Worm (Caenorhabditis elegans) whole organism, L2 larva: ENCODE measurements around the gene ZK721.4.

ENCODE experiments used
- F13H6.1 ChIP-seq: sonication (generic microtip); optimal IDR thresholded peaks from 2 replicates; lab custom pipeline; 2016; ENCODE audit warnings: missing genetic modification characterization, missing compliant biosample characterization
- R02D3.7 ChIP-seq: fragments of 150-350 bp; optimal IDR thresholded peaks from 2 replicates; lab custom pipeline; 2014; ENCODE audit warnings: missing biosample characterization, missing genetic modification characterization
- Y55F3AM.14 ChIP-seq: fragments of 200-800 bp; sonication (Bioruptor generic); optimal IDR thresholded peaks from 2 replicates; lab custom pipeline; 2018; ENCODE audit warnings: mild to moderate bottlenecking, missing genetic modification characterization, missing compliant biosample characterization
- ZK546.5 ChIP-seq: sonication (generic microtip); optimal IDR thresholded peaks from 2 replicates; lab custom pipeline; 2017; ENCODE audit warnings: missing biosample characterization, missing genetic modification characterization
- alr-1 ChIP-seq: fragments of 150-350 bp; optimal IDR thresholded peaks from 2 replicates; lab custom pipeline; 2014; ENCODE audit warnings: missing biosample characterization, missing genetic modification characterization
- ama-1 ChIP-seq: fragments of 150-350 bp; optimal IDR thresholded peaks from 2 replicates; lab custom pipeline; 2018; ENCODE audit warnings: inconsistent platforms
- blmp-1 ChIP-seq: sonication (generic microtip); optimal IDR thresholded peaks from 2 replicates; lab custom pipeline; 2017; ENCODE audit warnings: missing genetic modification characterization, mild to moderate bottlenecking, missing compliant biosample characterization, antibody characterized with exemption, moderate library complexity; ENCODE audit not compliant: insufficient read depth
- ceh-16 ChIP-seq: fragments of 150-350 bp; optimal IDR thresholded peaks from 2 replicates; lab custom pipeline; 2014; ENCODE audit warnings: missing biosample characterization, missing genetic modification characterization
- ceh-82 ChIP-seq: fragments of 150-350 bp; optimal IDR thresholded peaks from 2 replicates; lab custom pipeline; 2014; ENCODE audit warnings: missing biosample characterization, missing genetic modification characterization
- crh-2 ChIP-seq: sonication (generic microtip); optimal IDR thresholded peaks from 2 replicates; lab custom pipeline; 2017; ENCODE audit warnings: missing biosample characterization, missing genetic modification characterization
- egl-27 ChIP-seq: sonication (generic microtip); optimal IDR thresholded peaks from 3 replicates; lab custom pipeline; 2017; ENCODE audit warnings: missing biosample characterization, missing genetic modification reagents, missing genetic modification characterization
- elt-1 ChIP-seq: fragments of 150-350 bp; optimal IDR thresholded peaks from 2 replicates; lab custom pipeline; 2014; ENCODE audit warnings: missing biosample characterization, missing genetic modification characterization
- elt-3 ChIP-seq: sonication (generic microtip); optimal IDR thresholded peaks from 2 replicates; lab custom pipeline; 2017; ENCODE audit warnings: missing biosample characterization, missing genetic modification characterization
- fos-1 ChIP-seq: fragments of 150-350 bp; optimal IDR thresholded peaks from 2 replicates; lab custom pipeline; 2014; ENCODE audit warnings: missing biosample characterization, missing genetic modification characterization
- lin-13 ChIP-seq: fragments of 150-350 bp; optimal IDR thresholded peaks from 2 replicates; lab custom pipeline; 2014; ENCODE audit warnings: missing biosample characterization, missing genetic modification reagents, missing genetic modification characterization
- lin-39 ChIP-seq: fragments of 150-350 bp; optimal IDR thresholded peaks from 2 replicates; lab custom pipeline; 2014; ENCODE audit warnings: missing biosample characterization, missing genetic modification reagents, missing genetic modification characterization
- mab-5 ChIP-seq: fragments of 150-350 bp; optimal IDR thresholded peaks from 2 replicates; lab custom pipeline; 2014; ENCODE audit warnings: missing biosample characterization, missing genetic modification characterization
- mbf-1 ChIP-seq: sonication (generic microtip); optimal IDR thresholded peaks from 2 replicates; lab custom pipeline; 2017; ENCODE audit warnings: missing biosample characterization, missing genetic modification characterization
- nhr-11 ChIP-seq: fragments of 150-350 bp; optimal IDR thresholded peaks from 2 replicates; lab custom pipeline; 2014; ENCODE audit warnings: missing biosample characterization, missing genetic modification characterization
- nhr-12 ChIP-seq: fragments of 150-350 bp; optimal IDR thresholded peaks from 2 replicates; lab custom pipeline; 2014; ENCODE audit warnings: missing biosample characterization, missing genetic modification characterization
- nhr-21 ChIP-seq: fragments of 150-350 bp; optimal IDR thresholded peaks from 2 replicates; lab custom pipeline; 2014; ENCODE audit warnings: missing biosample characterization, missing genetic modification characterization
- nhr-23 ChIP-seq: fragments of 150-350 bp; optimal IDR thresholded peaks from 2 replicates; lab custom pipeline; 2014; ENCODE audit warnings: missing biosample characterization, missing genetic modification reagents, missing genetic modification characterization
- nhr-237 ChIP-seq: fragments of 150-350 bp; optimal IDR thresholded peaks from 2 replicates; lab custom pipeline; 2014; ENCODE audit warnings: missing biosample characterization, missing genetic modification characterization
- nhr-25 ChIP-seq: fragments of 150-350 bp; sonication (generic microtip); optimal IDR thresholded peaks from 3 replicates; lab custom pipeline; 2014; ENCODE audit warnings: missing biosample characterization, missing genetic modification characterization
- nhr-6 ChIP-seq: fragments of 150-350 bp; optimal IDR thresholded peaks from 2 replicates; lab custom pipeline; 2014; ENCODE audit warnings: missing biosample characterization, missing genetic modification characterization
- nhr-77 ChIP-seq: fragments of 150-350 bp; optimal IDR thresholded peaks from 2 replicates; lab custom pipeline; 2014; ENCODE audit warnings: missing biosample characterization, missing genetic modification characterization
- sem-4 ChIP-seq: fragments of 150-350 bp; optimal IDR thresholded peaks from 2 replicates; lab custom pipeline; 2014; ENCODE audit warnings: missing biosample characterization, missing genetic modification reagents, missing genetic modification characterization
- sma-3 ChIP-seq: sonication (generic microtip); optimal IDR thresholded peaks from 2 replicates; lab custom pipeline; 2016; ENCODE audit warnings: missing genetic modification reagents, missing genetic modification characterization, missing compliant biosample characterization
- snpc-4 ChIP-seq: fragments of 150-350 bp; optimal IDR thresholded peaks from 2 replicates; lab custom pipeline; 2014; ENCODE audit warnings: missing biosample characterization, missing genetic modification characterization
- unc-39 ChIP-seq: fragments of 150-350 bp; optimal IDR thresholded peaks from 2 replicates; lab custom pipeline; 2014; ENCODE audit warnings: missing biosample characterization, missing genetic modification characterization
- unc-55 ChIP-seq: fragments of 150-350 bp; sonication (generic microtip); optimal IDR thresholded peaks from 3 replicates; lab custom pipeline; 2014; ENCODE audit warnings: missing biosample characterization, missing genetic modification reagents, missing genetic modification characterization
- zag-1 ChIP-seq: fragments of 150-350 bp; optimal IDR thresholded peaks from 2 replicates; lab custom pipeline; 2014; ENCODE audit warnings: missing biosample characterization, missing genetic modification characterization
- ztf-11 ChIP-seq: sonication (generic microtip); optimal IDR thresholded peaks from 2 replicates; lab custom pipeline; 2017; ENCODE audit warnings: missing biosample characterization, missing genetic modification characterization

Gene ZK721.4

ce11 chrX:8810908-8811307, 32.2 kb downstream of the ZK721.4 start, which contains the start of gene R04E5.9 (continued):
- TF ChIP-seq nhr-23 (tag; lab: Kevin White, UChicago) = no peak
- TF ChIP-seq sem-4 (tag; lab: Kevin White, UChicago) = peak; percentile 81
- TF ChIP-seq nhr-11 (tag; lab: Kevin White, UChicago) = no peak
- TF ChIP-seq fos-1 (tag; lab: Kevin White, UChicago) = peak; percentile 92
- TF ChIP-seq unc-39 (tag; lab: Kevin White, UChicago) = no peak
- no peak for TF ChIP-seq R02D3.7 (tag; lab: Kevin White, UChicago)
- peak; percentile 92 for TF ChIP-seq F13H6.1 (tag; lab: Kevin White, UChicago)
- TF ChIP-seq nhr-6 (tag; lab: Kevin White, UChicago) = peak; percentile 42
- no peak for TF ChIP-seq mbf-1 (tag; lab: Kevin White, UChicago)
- TF ChIP-seq zag-1 (tag; lab: Kevin White, UChicago) = peak; percentile 77
- TF ChIP-seq lin-39 (tag; lab: Kevin White, UChicago) = no peak
- TF ChIP-seq ceh-16 (tag; lab: Kevin White, UChicago) = no peak
- TF ChIP-seq sma-3 (GFP tag; lab: Kevin White, UChicago) = peak; percentile 72
- TF ChIP-seq ztf-11 (tag; lab: Kevin White, UChicago) = no peak
- peak; percentile 80 for TF ChIP-seq Y55F3AM.14 (GFP tag; lab: Kevin White, UChicago)
- no peak for TF ChIP-seq ZK546.5 (tag; lab: Kevin White, UChicago)
- peak; percentile 48 for TF ChIP-seq mab-5 (tag; lab: Kevin White, UChicago)
- peak; percentile 83 for TF ChIP-seq lin-13 (GFP tag; lab: Kevin White, UChicago)
- TF ChIP-seq unc-55 (GFP tag; lab: Kevin White, UChicago) = peak; percentile 96
- peak; percentile 33 for TF ChIP-seq ceh-82 (tag; lab: Kevin White, UChicago)
- no peak for TF ChIP-seq alr-1
- TF ChIP-seq nhr-25 (tag; lab: Kevin White, UChicago) = peak; percentile 64
- no peak for TF ChIP-seq nhr-12 (tag; lab: Kevin White, UChicago)
- peak; percentile 7 for TF ChIP-seq ama-1 (lab: Kevin White, UChicago)
- peak; percentile 26 for TF ChIP-seq snpc-4
- no peak for TF ChIP-seq elt-3 (tag; lab: Kevin White, UChicago)
- peak; percentile 9 for TF ChIP-seq nhr-77 (tag; lab: Kevin White, UChicago)
- peak; percentile 86 for TF ChIP-seq egl-27 (tag; lab: Kevin White, UChicago)
- TF ChIP-seq, all 48 proteins: peak for 28

- TF ChIP-seq crh-2 (tag; lab: Kevin White, UChicago) = peak; percentile 53
- peak; percentile 82 for TF ChIP-seq fos-1 (tag; lab: Kevin White, UChicago)
- no peak for TF ChIP-seq nhr-77 (tag; lab: Kevin White, UChicago)
- no peak for TF ChIP-seq blmp-1 (tag; lab: Kevin White, UChicago)
Observed at ce11 chrX:8811916-8812315, 33.3 kb downstream of the ZK721.4 start, which contains the start of gene cnnm-2. Gene cnnm-2 (plus strand): TSS chrX:8812105.

ce11 chrX:8817929-8818328, 39.3 kb downstream of the ZK721.4 start:
- TF ChIP-seq F13H6.1 (tag; lab: Kevin White, UChicago) (no peak), fos-1 (tag; lab: Kevin White, UChicago) (peak; percentile 30), zag-1 (tag; lab: Kevin White, UChicago) (no peak), unc-55 (GFP tag; lab: Kevin White, UChicago) (no peak)

ce11 chrX:8819815-8820415, 41.3 kb downstream of the ZK721.4 start:
- TF ChIP-seq elt-1 (tag; lab: Kevin White, UChicago) = no peak
- TF ChIP-seq sma-3 (GFP tag; lab: Kevin White, UChicago) = peak; percentile 14
- no peak for TF ChIP-seq ceh-82 (tag; lab: Kevin White, UChicago)
- TF ChIP-seq fos-1 (tag; lab: Kevin White, UChicago) = no peak
- peak; percentile 62 for TF ChIP-seq nhr-21 (tag; lab: Kevin White, UChicago)
- TF ChIP-seq zag-1 (tag; lab: Kevin White, UChicago) = no peak
- TF ChIP-seq nhr-237 (tag; lab: Kevin White, UChicago) = no peak
- no peak for TF ChIP-seq nhr-6 (tag; lab: Kevin White, UChicago)
- TF ChIP-seq egl-27 (tag; lab: Kevin White, UChicago) = no peak
- no peak for TF ChIP-seq alr-1
- TF ChIP-seq nhr-77 (tag; lab: Kevin White, UChicago) = no peak
